Worm (Caenorhabditis elegans) whole organism, L3 larva: ENCODE measurements around the gene egl-20.

Experiments used
- R02D3.7 ChIP-seq: fragments of 150-350 bp; optimal IDR thresholded peaks from 2 replicates; lab custom pipeline; 2014; ENCODE audit warnings: missing biosample characterization, missing genetic modification characterization
- ZK546.5 ChIP-seq: sonication (generic microtip); optimal IDR thresholded peaks from 2 replicates; lab custom pipeline; 2017; ENCODE audit warnings: missing biosample characterization, missing genetic modification characterization
- aly-2 ChIP-seq: fragments of 150-350 bp; optimal IDR thresholded peaks from 2 replicates; lab custom pipeline; 2014; ENCODE audit warnings: missing biosample characterization, missing genetic modification characterization
- ama-1 ChIP-seq: fragments of 150-350 bp; optimal IDR thresholded peaks from 2 replicates; lab custom pipeline; 2018
- ceh-16 ChIP-seq: sonication (generic microtip); optimal IDR thresholded peaks from 2 replicates; lab custom pipeline; 2017; ENCODE audit warnings: missing biosample characterization, missing genetic modification characterization
- ceh-28 ChIP-seq: fragments of 150-350 bp; optimal IDR thresholded peaks from 2 replicates; lab custom pipeline; 2014; ENCODE audit warnings: missing biosample characterization, missing genetic modification reagents, missing genetic modification characterization
- ceh-82 ChIP-seq: fragments of 150-350 bp; optimal IDR thresholded peaks from 2 replicates; lab custom pipeline; 2014; ENCODE audit warnings: missing biosample characterization, missing genetic modification characterization
- ceh-9 ChIP-seq: sonication (generic microtip); optimal IDR thresholded peaks from 2 replicates; lab custom pipeline; 2018; ENCODE audit warnings: missing biosample characterization, missing genetic modification characterization
- daf-12 ChIP-seq: fragments of 150-350 bp; optimal IDR thresholded peaks from 2 replicates; lab custom pipeline; 2014; ENCODE audit warnings: missing biosample characterization, missing genetic modification reagents, missing genetic modification characterization
- egl-5 ChIP-seq: fragments of 150-350 bp; optimal IDR thresholded peaks from 2 replicates; lab custom pipeline; 2017; ENCODE audit warnings: missing biosample characterization, missing genetic modification reagents, missing genetic modification characterization, inconsistent platforms
- elt-2 ChIP-seq: sonication (generic microtip); optimal IDR thresholded peaks from 2 replicates; lab custom pipeline; 2016; ENCODE audit warnings: missing genetic modification reagents, mild to moderate bottlenecking, missing genetic modification characterization, missing compliant biosample characterization
- elt-3 ChIP-seq, 3 experiments: fragments of 150-350 bp in 1 of 3; sonication (generic microtip) in 2 of 3; optimal IDR thresholded peaks; 2 replicates in 2 of 3; 4 replicates in 1 of 3; lab custom pipeline; 2014 to 2017; ENCODE audit warnings: missing biosample characterization in 3 of 3, missing genetic modification characterization in 3 of 3
- eor-1 ChIP-seq, 2 experiments: fragments of 150-350 bp; optimal IDR thresholded peaks; 2 replicates each; lab custom pipeline; 2014 to 2018; ENCODE audit warnings: missing biosample characterization in 2 of 2, missing genetic modification characterization in 2 of 2
- fkh-2 ChIP-seq: fragments of 150-350 bp; optimal IDR thresholded peaks from 2 replicates; lab custom pipeline; 2014; ENCODE audit warnings: missing biosample characterization, missing genetic modification reagents, missing genetic modification characterization
- fos-1 ChIP-seq: fragments of 150-350 bp; optimal IDR thresholded peaks from 2 replicates; lab custom pipeline; 2014; ENCODE audit warnings: missing biosample characterization, missing genetic modification characterization
- hmg-11 ChIP-seq: sonication (generic microtip); optimal IDR thresholded peaks from 2 replicates; lab custom pipeline; 2016; ENCODE audit warnings: missing genetic modification characterization, missing compliant biosample characterization
- jun-1 ChIP-seq: fragments of 150-350 bp; optimal IDR thresholded peaks from 2 replicates; lab custom pipeline; 2014; ENCODE audit warnings: missing biosample characterization, missing genetic modification reagents, missing genetic modification characterization
- lin-15B ChIP-seq: fragments of 150-350 bp; optimal IDR thresholded peaks from 2 replicates; lab custom pipeline; 2014; ENCODE audit warnings: missing biosample characterization, missing genetic modification characterization
- lin-39 ChIP-seq: fragments of 150-350 bp; optimal IDR thresholded peaks from 2 replicates; lab custom pipeline; 2018; ENCODE audit warnings: missing biosample characterization, missing genetic modification reagents, missing genetic modification characterization
- lsy-12 ChIP-seq: sonication (generic microtip); optimal IDR thresholded peaks from 2 replicates; lab custom pipeline; 2016; ENCODE audit warnings: mild to moderate bottlenecking, missing genetic modification characterization, missing compliant biosample characterization
- mdl-1 ChIP-seq: fragments of 150-350 bp; optimal IDR thresholded peaks from 2 replicates; lab custom pipeline; 2014; ENCODE audit warnings: missing biosample characterization, missing genetic modification characterization
- mml-1 ChIP-seq: fragments of 150-350 bp; sonication (generic microtip); optimal IDR thresholded peaks from 3 replicates; lab custom pipeline; 2014; ENCODE audit warnings: missing biosample characterization, missing genetic modification characterization
- nfya-1 ChIP-seq: sonication (generic microtip); optimal IDR thresholded peaks from 2 replicates; lab custom pipeline; 2017; ENCODE audit warnings: missing genetic modification characterization, mild to moderate bottlenecking, missing compliant biosample characterization, antibody characterized with exemption, moderate library complexity; ENCODE audit not compliant: insufficient read depth
- nhr-12 ChIP-seq: fragments of 150-350 bp; optimal IDR thresholded peaks from 2 replicates; lab custom pipeline; 2014; ENCODE audit warnings: missing biosample characterization, missing genetic modification characterization
- nhr-23 ChIP-seq: fragments of 150-350 bp; optimal IDR thresholded peaks from 2 replicates; lab custom pipeline; 2014; ENCODE audit warnings: missing biosample characterization, missing genetic modification reagents, missing genetic modification characterization
- nhr-237 ChIP-seq: fragments of 150-350 bp; optimal IDR thresholded peaks from 2 replicates; lab custom pipeline; 2014; ENCODE audit warnings: missing biosample characterization, missing genetic modification characterization
- nhr-25 ChIP-seq: sonication (generic microtip); optimal IDR thresholded peaks from 2 replicates; lab custom pipeline; 2017; ENCODE audit warnings: missing biosample characterization, missing genetic modification characterization
- nhr-43 ChIP-seq: sonication (generic microtip); optimal IDR thresholded peaks from 2 replicates; lab custom pipeline; 2016; ENCODE audit warnings: mild to moderate bottlenecking, missing genetic modification characterization, missing compliant biosample characterization; ENCODE audit not compliant: poor library complexity, severe bottlenecking
- nhr-67 ChIP-seq: fragments of 150-350 bp; optimal IDR thresholded peaks from 2 replicates; lab custom pipeline; 2014; ENCODE audit warnings: missing biosample characterization, missing genetic modification characterization
- nhr-76 ChIP-seq: fragments of 150-350 bp; sonication (generic microtip); optimal IDR thresholded peaks from 5 replicates; lab custom pipeline; 2014; ENCODE audit warnings: missing biosample characterization, missing genetic modification characterization
- nhr-77 ChIP-seq: fragments of 150-350 bp; optimal IDR thresholded peaks from 2 replicates; lab custom pipeline; 2014; ENCODE audit warnings: missing biosample characterization, missing genetic modification characterization
- pqm-1 ChIP-seq: fragments of 150-350 bp; optimal IDR thresholded peaks from 2 replicates; lab custom pipeline; 2017; ENCODE audit warnings: missing biosample characterization, missing genetic modification characterization, inconsistent platforms
- skn-1 ChIP-seq: fragments of 150-350 bp; optimal IDR thresholded peaks from 2 replicates; lab custom pipeline; 2014; ENCODE audit warnings: missing biosample characterization, missing genetic modification characterization
- snpc-4 ChIP-seq: fragments of 150-350 bp; optimal IDR thresholded peaks from 2 replicates; lab custom pipeline; 2014; ENCODE audit warnings: missing biosample characterization, missing genetic modification characterization
- unc-39 ChIP-seq: sonication (generic microtip); optimal IDR thresholded peaks from 4 replicates; lab custom pipeline; 2017; ENCODE audit warnings: missing biosample characterization, missing genetic modification characterization
- unc-62 ChIP-seq: fragments of 150-350 bp; sonication (generic microtip); optimal IDR thresholded peaks from 4 replicates; lab custom pipeline; 2014; ENCODE audit warnings: missing biosample characterization, missing genetic modification reagents, missing genetic modification characterization
- zag-1 ChIP-seq: fragments of 150-350 bp; optimal IDR thresholded peaks from 2 replicates; lab custom pipeline; 2014; ENCODE audit warnings: missing biosample characterization, missing genetic modification characterization
- ztf-11 ChIP-seq: fragments of 150-350 bp; optimal IDR thresholded peaks from 2 replicates; lab custom pipeline; 2014; ENCODE audit warnings: missing biosample characterization, missing genetic modification characterization

The egl-20 gene

DNA sequence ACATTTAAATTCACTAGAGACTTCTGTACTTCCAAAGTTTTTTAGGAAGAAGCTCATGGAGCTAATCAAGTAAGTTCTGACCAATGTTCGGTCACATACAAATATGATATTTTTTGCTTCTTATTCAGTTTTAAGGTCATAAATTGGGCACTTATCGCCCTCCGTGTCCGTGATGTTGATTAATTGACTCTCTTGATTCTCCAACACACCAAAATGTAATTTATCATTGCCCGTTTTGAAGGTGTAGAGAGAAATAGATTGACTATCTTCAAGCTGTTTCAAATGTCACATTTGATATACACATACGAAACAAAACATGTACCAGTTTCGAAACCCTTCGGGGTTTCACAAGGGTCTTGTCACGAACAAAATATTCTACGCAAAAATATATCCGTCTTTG is 24.6 kb downstream of the egl-20 start:
- TF ChIP-seq elt-2 (tag; lab: Kevin White, UChicago) (no peak), nhr-77 (no peak), unc-62 (GFP tag; lab: Kevin White, UChicago) (peak; percentile 68), nhr-25 (peak; percentile 36), nhr-23 (tag; lab: Kevin White, UChicago) (no peak), fkh-2 (tag; lab: Kevin White, UChicago) (no peak), aly-2 (tag; lab: Kevin White, UChicago) (no peak), skn-1 (tag; lab: Kevin White, UChicago) (no peak), nhr-76 (tag; lab: Kevin White, UChicago) (no peak), nhr-43 (tag; lab: Kevin White, UChicago) (no peak), elt-3 (tag; optimal IDR thresholded peaks at IDR 0.05; lab: Kevin White, UChicago) (no peak), mdl-1 (tag; lab: Kevin White, UChicago) (no peak), lin-39 (tag; lab: Kevin White, UChicago) (peak; percentile 60), daf-12 (tag; lab: Kevin White, UChicago) (no peak), jun-1 (tag; lab: Kevin White, UChicago) (no peak), pqm-1 (no peak)

DNA sequence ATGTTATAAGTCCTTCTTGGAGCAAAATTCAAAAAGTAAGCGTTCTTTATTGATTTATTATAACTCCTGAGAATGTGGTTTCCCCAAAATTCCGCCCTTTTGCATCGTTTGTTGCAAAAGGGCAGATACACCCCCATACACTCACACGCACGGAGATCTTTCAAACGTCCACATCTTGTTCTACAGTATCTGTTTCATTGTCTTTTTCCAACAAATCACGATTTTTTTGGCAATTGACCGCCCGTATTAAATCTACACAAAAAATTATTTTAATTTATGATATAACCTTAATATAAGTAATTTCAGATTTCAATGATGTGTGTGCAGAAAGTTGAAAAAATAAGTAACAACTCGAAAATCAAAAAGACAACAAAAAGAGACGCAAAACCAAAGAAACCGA is 25.8 kb downstream of the egl-20 start, which contains the start of gene T13F2.4:
Gene T13F2.4, plus strand, starts transcription at position 301 of the 400 bp plus-strand sequence.
- TF ChIP-seq hmg-11 (tag; lab: Kevin White, UChicago) (no peak), elt-3 (tag; optimal IDR thresholded peaks at IDR 0.05; lab: Kevin White, UChicago) (no peak), eor-1 (tag; optimal IDR thresholded peaks at IDR 0.05; lab: Kevin White, UChicago) (no peak), ceh-16 (tag; lab: Kevin White, UChicago) (no peak), mml-1 (tag; lab: Kevin White, UChicago) (no peak), nhr-12 (tag; lab: Kevin White, UChicago) (no peak), nfya-1 (tag; lab: Kevin White, UChicago) (no peak), jun-1 (tag; lab: Kevin White, UChicago) (no peak), ama-1 (lab: Kevin White, UChicago) (no peak), nhr-43 (tag; lab: Kevin White, UChicago) (no peak), unc-39 (tag; lab: Kevin White, UChicago) (no peak), ceh-82 (tag; lab: Kevin White, UChicago) (no peak), zag-1 (no peak), lsy-12 (tag; lab: Kevin White, UChicago) (no peak), lin-15B (tag; lab: Kevin White, UChicago) (no peak), mdl-1 (tag; lab: Kevin White, UChicago) (no peak)

DNA sequence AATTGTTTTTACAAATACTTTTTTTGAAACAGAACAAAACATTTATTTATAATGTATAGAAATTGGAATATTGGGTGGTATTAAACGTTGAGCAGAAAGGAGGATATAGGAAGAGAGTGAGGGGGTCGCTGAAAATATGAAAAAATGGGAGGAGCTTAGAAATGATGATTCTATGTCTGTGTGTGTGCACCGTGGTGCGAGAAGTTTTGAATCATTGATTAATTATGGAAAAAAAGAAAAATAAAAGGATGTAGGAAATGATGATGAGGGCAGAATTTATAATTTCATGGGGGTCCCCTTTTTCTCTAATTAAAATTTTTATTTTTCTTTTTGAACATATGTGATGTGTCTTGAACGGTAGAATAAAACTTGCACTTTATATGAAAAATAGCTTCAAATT is 30.6 kb downstream of the egl-20 start, which contains the start of gene sre-4:
Gene sre-4, minus strand, starts transcription at position 101 of the 400 bp plus-strand sequence.
- TF ChIP-seq ceh-9 (tag; lab: Kevin White, UChicago) (no peak), ceh-28 (no peak), nhr-25 (no peak)

DNA sequence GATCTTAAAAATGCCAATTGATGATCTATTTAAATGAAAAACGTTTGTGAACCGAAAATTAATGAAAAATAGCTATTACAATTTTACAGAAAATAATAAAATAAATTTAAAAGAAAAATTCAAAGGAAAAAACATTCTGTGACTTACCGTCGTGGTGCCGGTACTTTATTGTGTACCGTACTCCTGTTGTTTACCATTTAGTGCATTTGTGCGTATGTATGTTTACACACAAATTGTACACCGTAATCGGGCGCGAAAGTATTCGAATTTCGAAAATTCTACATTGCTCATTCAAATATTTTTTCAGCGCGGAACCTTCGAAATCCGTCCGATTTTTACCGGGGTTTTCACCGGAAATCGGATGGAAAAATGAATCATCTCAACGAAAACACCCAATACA is 37.3 kb downstream of the egl-20 start, which contains the start of gene T13F2.6:
Gene T13F2.6, plus strand, starts transcription at position 306 of the 400 bp plus-strand sequence.
- no peak for TF ChIP-seq ceh-9 (tag; lab: Kevin White, UChicago)
- TF ChIP-seq nhr-67 (tag; lab: Kevin White, UChicago), result no peak
- no peak for TF ChIP-seq R02D3.7 (tag; lab: Kevin White, UChicago)

DNA sequence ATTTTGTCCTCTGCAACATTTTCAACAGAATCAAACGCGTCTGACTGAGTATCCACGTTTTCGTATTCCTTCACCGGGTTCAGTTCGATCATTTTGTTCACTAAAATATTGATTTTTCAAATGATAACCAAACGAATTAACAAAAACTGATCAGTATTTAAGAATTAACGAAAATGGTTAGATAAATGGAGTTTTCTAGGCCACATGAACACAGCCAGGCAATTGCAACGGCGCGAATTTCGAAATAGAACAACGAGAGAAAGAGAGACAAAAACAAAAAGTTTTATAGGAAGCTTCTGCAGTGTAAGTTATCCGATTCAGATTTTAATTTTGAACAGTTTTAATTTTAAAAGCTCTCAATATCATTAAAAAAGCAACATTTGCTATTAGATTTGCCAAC is 37.8 kb downstream of the egl-20 start, which contains the start of gene sna-2:
Gene sna-2, minus strand, starts transcription at position 100 of the 400 bp plus-strand sequence.
- no peak for TF ChIP-seq pqm-1
- no peak for TF ChIP-seq fos-1 (tag; lab: Kevin White, UChicago)
- peak; percentile 36 for TF ChIP-seq lin-39 (tag; lab: Kevin White, UChicago)
- TF ChIP-seq lin-15B (tag; lab: Kevin White, UChicago), result peak; percentile 34
- no peak for TF ChIP-seq mml-1 (tag; lab: Kevin White, UChicago)
- TF ChIP-seq R02D3.7 (tag; lab: Kevin White, UChicago), result no peak
- no peak for TF ChIP-seq ceh-9 (tag; lab: Kevin White, UChicago)
- TF ChIP-seq elt-3 (tag; optimal IDR thresholded peaks at IDR 0.05; lab: Kevin White, UChicago), result no peak
- no peak for TF ChIP-seq nhr-237 (tag; lab: Kevin White, UChicago)
- TF ChIP-seq egl-5 (tag; lab: Kevin White, UChicago), result peak; percentile 85
- no peak for TF ChIP-seq ztf-11 (tag; lab: Kevin White, UChicago)
- no peak for TF ChIP-seq snpc-4 (tag; lab: Kevin White, UChicago)
- no peak for TF ChIP-seq ZK546.5 (tag; lab: Kevin White, UChicago)
- peak; percentile 56 for TF ChIP-seq nfya-1 (tag; lab: Kevin White, UChicago)
- peak; percentile 49 for TF ChIP-seq nhr-25
- TF ChIP-seq ama-1 (lab: Kevin White, UChicago), result no peak
- no peak for TF ChIP-seq mdl-1 (tag; lab: Kevin White, UChicago)
- TF ChIP-seq, all 47 proteins: peak for 5
